Worm (Caenorhabditis elegans) whole organism, L1 larva: ENCODE data around the gene C45E5.1.

ENCODE experiments used
- alr-1 ChIP-seq: fragments of 200-800 bp; sonication (Bioruptor generic); optimal IDR thresholded peaks from 2 replicates; lab custom pipeline; 2018; ENCODE audit warnings: borderline replicate concordance, mild to moderate bottlenecking, missing genetic modification characterization, missing compliant biosample characterization
- ama-1 ChIP-seq: fragments of 150-350 bp; optimal IDR thresholded peaks from 2 replicates; lab custom pipeline; 2014
- blmp-1 ChIP-seq: fragments of 150-350 bp; optimal IDR thresholded peaks from 2 replicates; lab custom pipeline; 2014; ENCODE audit warnings: missing biosample characterization, missing genetic modification characterization
- ceh-82 ChIP-seq, 3 experiments: fragments of 150-350 bp in 1 of 3; sonication (generic microtip) in 2 of 3; optimal IDR thresholded peaks; 2 replicates each; lab custom pipeline; 2014 to 2017; ENCODE audit warnings: missing biosample characterization in 3 of 3, missing genetic modification characterization in 3 of 3
- ceh-90 ChIP-seq: sonication (generic microtip); optimal IDR thresholded peaks from 2 replicates; lab custom pipeline; 2016; ENCODE audit warnings: missing genetic modification characterization, missing compliant biosample characterization
- dpl-1 ChIP-seq, 3 experiments: fragments of 150-350 bp in 2 of 3; sonication (generic microtip) in 1 of 3; optimal IDR thresholded peaks; 2 replicates each; lab custom pipeline; 2014 to 2017; ENCODE audit warnings: missing biosample characterization in 3 of 3, missing genetic modification characterization in 3 of 3, missing genetic modification reagents in 3 of 3
- efl-3 ChIP-seq: fragments of 200-800 bp; sonication (Bioruptor generic); optimal IDR thresholded peaks from 2 replicates; lab custom pipeline; 2018; ENCODE audit warnings: mild to moderate bottlenecking, missing genetic modification characterization, missing compliant biosample characterization
- elt-3 ChIP-seq, 6 experiments: fragments of 150-350 bp in 1 of 6; sonication (generic microtip); optimal IDR thresholded peaks; 2 replicates each; lab custom pipeline; 2017 to 2018; ENCODE audit warnings: missing biosample characterization in 6 of 6, missing genetic modification characterization in 6 of 6, inconsistent platforms in 1 of 6
- fkh-10 ChIP-seq: sonication (generic microtip); optimal IDR thresholded peaks from 2 replicates; lab custom pipeline; 2017; ENCODE audit warnings: missing biosample characterization, missing genetic modification reagents, missing genetic modification characterization
- fos-1 ChIP-seq: fragments of 150-350 bp; optimal IDR thresholded peaks from 2 replicates; lab custom pipeline; 2014; ENCODE audit warnings: missing biosample characterization, missing genetic modification characterization
- hlh-4 ChIP-seq: sonication (generic microtip); optimal IDR thresholded peaks from 2 replicates; lab custom pipeline; 2016; ENCODE audit warnings: mild to moderate bottlenecking, missing genetic modification characterization, missing compliant biosample characterization
- irx-1 ChIP-seq: sonication (generic microtip); optimal IDR thresholded peaks from 2 replicates; lab custom pipeline; 2016; ENCODE audit warnings: missing genetic modification characterization, missing compliant biosample characterization
- isw-1 ChIP-seq: fragments of 200-800 bp; sonication (Bioruptor generic); IDR thresholded peaks from 2 replicates; pipeline ENCODE4 v1.3.6; 2022; ENCODE audit warnings: missing genetic modification characterization, missing compliant biosample characterization
- lin-15B ChIP-seq: fragments of 150-350 bp; sonication (generic microtip); optimal IDR thresholded peaks from 3 replicates; lab custom pipeline; 2014; ENCODE audit warnings: missing biosample characterization, missing genetic modification characterization
- lin-39 ChIP-seq: fragments of 150-350 bp; optimal IDR thresholded peaks from 2 replicates; lab custom pipeline; 2014; ENCODE audit warnings: missing biosample characterization, missing genetic modification reagents, missing genetic modification characterization
- lsy-2 ChIP-seq, 2 experiments: fragments of 150-350 bp; optimal IDR thresholded peaks; 2 replicates each; lab custom pipeline; 2014; ENCODE audit warnings: missing biosample characterization in 2 of 2, missing genetic modification characterization in 2 of 2
- mab-9 ChIP-seq: fragments of 200-800 bp; sonication (Bioruptor generic); IDR thresholded peaks from 2 replicates; pipeline ENCODE4 v1.3.6; 2022; ENCODE audit warnings: missing genetic modification reagents, missing genetic modification characterization, missing compliant biosample characterization
- mef-2 ChIP-seq: fragments of 150-350 bp; optimal IDR thresholded peaks from 2 replicates; lab custom pipeline; 2014; ENCODE audit warnings: missing biosample characterization, missing genetic modification characterization
- nhr-11 ChIP-seq: fragments of 150-350 bp; optimal IDR thresholded peaks from 2 replicates; lab custom pipeline; 2014; ENCODE audit warnings: missing biosample characterization, missing genetic modification characterization
- nhr-20 ChIP-seq: sonication (generic microtip); optimal IDR thresholded peaks from 2 replicates; lab custom pipeline; 2016; ENCODE audit warnings: mild to moderate bottlenecking, missing genetic modification characterization, missing compliant biosample characterization
- nhr-47 ChIP-seq: sonication (generic microtip); optimal IDR thresholded peaks from 2 replicates; lab custom pipeline; 2016; ENCODE audit warnings: mild to moderate bottlenecking, missing genetic modification characterization, moderate library complexity, missing compliant biosample characterization
- nhr-71 ChIP-seq: sonication (generic microtip); optimal IDR thresholded peaks from 2 replicates; lab custom pipeline; 2016; ENCODE audit warnings: mild to moderate bottlenecking, missing genetic modification characterization, moderate library complexity, missing compliant biosample characterization
- nhr-85 ChIP-seq: sonication (generic microtip); peaks from one replicate; lab custom pipeline; 2016; ENCODE audit warnings: missing genetic modification characterization, inconsistent platforms, missing compliant biosample characterization
- pag-3 ChIP-seq: sonication (generic microtip); optimal IDR thresholded peaks from 2 replicates; lab custom pipeline; 2017; ENCODE audit warnings: missing genetic modification characterization, mild to moderate bottlenecking, missing compliant biosample characterization, antibody characterized with exemption, borderline replicate concordance; ENCODE audit not compliant: insufficient read depth
- rnt-1 ChIP-seq: sonication (generic microtip); optimal IDR thresholded peaks from 2 replicates; lab custom pipeline; 2016; ENCODE audit warnings: mild to moderate bottlenecking, missing genetic modification characterization, moderate library complexity, missing compliant biosample characterization
- snpc-4 ChIP-seq: fragments of 150-350 bp; optimal IDR thresholded peaks from 2 replicates; lab custom pipeline; 2014; ENCODE audit warnings: missing biosample characterization, missing genetic modification characterization
- sox-4 ChIP-seq: sonication (generic microtip); optimal IDR thresholded peaks from 2 replicates; lab custom pipeline; 2016; ENCODE audit warnings: missing genetic modification characterization, missing compliant biosample characterization
- sup-37 ChIP-seq: fragments of 200-800 bp; sonication (Bioruptor generic); optimal IDR thresholded peaks from 2 replicates; lab custom pipeline; 2018; ENCODE audit warnings: mild to moderate bottlenecking, missing genetic modification characterization, missing compliant biosample characterization
- swsn-7 ChIP-seq: sonication (generic microtip); optimal IDR thresholded peaks from 2 replicates; lab custom pipeline; 2016; ENCODE audit warnings: missing genetic modification characterization, missing compliant biosample characterization
- unc-130 ChIP-seq: fragments of 150-350 bp; optimal IDR thresholded peaks from 2 replicates; lab custom pipeline; 2017; ENCODE audit warnings: missing biosample characterization, missing genetic modification characterization, inconsistent platforms
- unc-86 ChIP-seq: sonication (generic microtip); optimal IDR thresholded peaks from 2 replicates; lab custom pipeline; 2016; ENCODE audit warnings: missing genetic modification characterization, missing compliant biosample characterization
- unc-98 ChIP-seq: fragments of 200-800 bp; sonication (Bioruptor generic); IDR thresholded peaks from 2 replicates; pipeline ENCODE4 v1.3.6; 2022; ENCODE audit warnings: missing genetic modification characterization, missing compliant biosample characterization
- ztf-11 ChIP-seq, 2 experiments: sonication (generic microtip); optimal IDR thresholded peaks; 2 replicates each; lab custom pipeline; 2016 to 2017; ENCODE audit warnings: missing genetic modification characterization in 2 of 2, missing biosample characterization in 1 of 2, missing compliant biosample characterization in 1 of 2

C45E5.1 gene

DNA sequence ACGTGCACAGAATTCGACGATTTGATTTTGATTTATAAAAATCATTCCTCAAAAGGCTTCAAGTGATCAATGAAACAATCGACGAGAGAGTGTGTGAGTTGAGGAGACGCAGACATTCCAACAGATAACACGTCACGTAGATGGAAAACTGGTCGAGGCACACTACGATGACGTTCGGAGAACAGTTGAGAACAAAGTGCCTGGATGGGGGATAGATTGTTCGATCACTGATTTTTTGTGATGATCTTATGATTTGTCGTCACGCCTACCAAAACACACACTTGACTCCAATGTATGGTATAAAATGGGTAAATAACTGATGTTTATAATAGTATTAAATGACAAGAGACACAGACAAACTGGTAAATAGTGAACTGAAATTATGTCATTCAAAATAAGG lies 34.1 kb downstream of the C45E5.1 start (continued):
- TF ChIP-seq lin-15B (tag; lab: Kevin White, UChicago) (no peak), ceh-82 (tag; optimal IDR thresholded peaks at IDR 0.05; lab: Kevin White, UChicago) (no peak), irx-1 (no peak), sup-37 (GFP tag; lab: Kevin White, UChicago) (no peak), lsy-2 (tag; optimal IDR thresholded peaks at IDR 0.05; lab: Kevin White, UChicago) (no peak), dpl-1 (GFP tag; optimal IDR thresholded peaks at IDR 0.05; lab: Kevin White, UChicago) (peak in 1 of 3 experiments; percentile 23), swsn-7 (tag; lab: Kevin White, UChicago) (no peak), efl-3 (GFP tag; lab: Kevin White, UChicago) (no peak)

DNA sequence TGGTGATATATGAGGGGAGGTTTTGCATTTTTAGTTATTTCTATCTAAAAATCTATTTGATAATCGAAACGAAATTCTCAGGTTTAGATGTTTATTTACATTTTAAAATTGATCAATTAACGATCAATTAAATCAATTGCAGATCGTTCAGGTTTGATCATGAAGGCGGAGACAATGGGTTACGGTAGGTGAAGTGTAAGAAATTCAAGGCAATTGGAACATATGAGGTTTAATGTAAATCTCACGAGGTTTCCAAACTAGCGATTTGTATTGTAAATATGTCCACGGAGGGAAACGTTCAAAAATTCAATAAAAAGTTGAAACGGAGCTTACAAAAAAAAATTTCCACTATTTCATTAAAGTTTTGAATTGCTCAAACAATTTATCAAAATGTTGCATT lies 35.3 kb downstream of the C45E5.1 start:
- TF ChIP-seq fkh-10 (GFP tag; lab: Kevin White, UChicago) (no peak), ztf-11 (tag; optimal IDR thresholded peaks at IDR 0.05; lab: Kevin White, UChicago) (no peak), nhr-71 (tag; lab: Kevin White, UChicago) (peak; percentile 5), nhr-85 (tag; lab: Kevin White, UChicago) (peak; percentile 64)

ce11 chrIV:5780234-5780788 lies 36.1 kb downstream of the C45E5.1 start:
- TF ChIP-seq nhr-71 (tag; lab: Kevin White, UChicago) (peak; percentile 63), rnt-1 (tag; lab: Kevin White, UChicago) (no peak), nhr-85 (tag; lab: Kevin White, UChicago) (peak; percentile 65), unc-86 (tag; lab: Kevin White, UChicago) (no peak), unc-98 (GFP tag; lab: Robert Waterston, UW) (no peak), blmp-1 (peak; percentile 49), elt-3 (tag; optimal IDR thresholded peaks at IDR 0.05; lab: Kevin White, UChicago) (peak in 2 of 6 experiments; percentile 37 to 72), snpc-4 (no peak), nhr-20 (peak; percentile 60)

ce11 chrIV:5783675-5784074 lies 39.5 kb downstream of the C45E5.1 start:
- TF ChIP-seq fos-1 (tag; lab: Kevin White, UChicago), result no peak
- TF ChIP-seq efl-3 (GFP tag; lab: Kevin White, UChicago), result no peak
- TF ChIP-seq sup-37 (GFP tag; lab: Kevin White, UChicago), result no peak
- TF ChIP-seq pag-3 (tag; lab: Kevin White, UChicago), result no peak
- TF ChIP-seq nhr-11 (tag; lab: Kevin White, UChicago), result no peak
- no peak for TF ChIP-seq mef-2 (tag; lab: Kevin White, UChicago)
- TF ChIP-seq mab-9 (GFP tag; lab: Robert Waterston, UW), result no peak
- no peak for TF ChIP-seq nhr-71 (tag; lab: Kevin White, UChicago)
- no peak for TF ChIP-seq unc-130 (tag; lab: Kevin White, UChicago)
- no peak for TF ChIP-seq lin-39

- no peak for TF ChIP-seq lin-15B (tag; lab: Kevin White, UChicago)
- TF ChIP-seq elt-3 (tag; optimal IDR thresholded peaks at IDR 0.05; lab: Kevin White, UChicago), result no peak
- TF ChIP-seq hlh-4, result no peak
- TF ChIP-seq ama-1 (lab: Kevin White, UChicago), result no peak
- TF ChIP-seq sox-4 (tag; lab: Kevin White, UChicago), result no peak
- TF ChIP-seq isw-1 (GFP tag; lab: Robert Waterston, UW), result no peak
- TF ChIP-seq nhr-20, result no peak
- no peak for TF ChIP-seq fkh-10 (GFP tag; lab: Kevin White, UChicago)
- no peak for TF ChIP-seq nhr-47 (tag; lab: Kevin White, UChicago)
- no peak for TF ChIP-seq ceh-90 (tag; lab: Kevin White, UChicago)
- TF ChIP-seq alr-1, result no peak
Measured at ce11 chrIV:5790993-5791392, 46.8 kb downstream of the C45E5.1 start, which contains the start of gene C31H1.2. Gene C31H1.2 (plus strand): TSS chrIV:5791293.
